Worm (Caenorhabditis elegans) whole organism, L3 larva: ENCODE data around the gene AH6.3.

Experiments used
- R02D3.7 ChIP-seq: fragments of 150-350 bp; optimal IDR thresholded peaks from 2 replicates; lab custom pipeline; 2014; ENCODE audit warnings: missing biosample characterization, missing genetic modification characterization
- aly-2 ChIP-seq: fragments of 150-350 bp; optimal IDR thresholded peaks from 2 replicates; lab custom pipeline; 2014; ENCODE audit warnings: missing biosample characterization, missing genetic modification characterization
- ama-1 ChIP-seq: fragments of 150-350 bp; optimal IDR thresholded peaks from 2 replicates; lab custom pipeline; 2018
- ceh-82 ChIP-seq: fragments of 150-350 bp; optimal IDR thresholded peaks from 2 replicates; lab custom pipeline; 2014; ENCODE audit warnings: missing biosample characterization, missing genetic modification characterization
- ceh-9 ChIP-seq: sonication (generic microtip); optimal IDR thresholded peaks from 2 replicates; lab custom pipeline; 2018; ENCODE audit warnings: missing biosample characterization, missing genetic modification characterization
- egl-27 ChIP-seq: sonication (generic microtip); optimal IDR thresholded peaks from 4 replicates; lab custom pipeline; 2017; ENCODE audit warnings: missing biosample characterization, missing genetic modification reagents, missing genetic modification characterization
- egl-5 ChIP-seq: fragments of 150-350 bp; optimal IDR thresholded peaks from 2 replicates; lab custom pipeline; 2017; ENCODE audit warnings: missing biosample characterization, missing genetic modification reagents, missing genetic modification characterization, inconsistent platforms
- elt-1 ChIP-seq: fragments of 150-350 bp; optimal IDR thresholded peaks from 2 replicates; lab custom pipeline; 2014; ENCODE audit warnings: missing biosample characterization, missing genetic modification characterization
- elt-2 ChIP-seq: sonication (generic microtip); optimal IDR thresholded peaks from 2 replicates; lab custom pipeline; 2016; ENCODE audit warnings: missing genetic modification reagents, mild to moderate bottlenecking, missing genetic modification characterization, missing compliant biosample characterization
- eor-1 ChIP-seq, 2 experiments: fragments of 150-350 bp; optimal IDR thresholded peaks; 2 replicates each; lab custom pipeline; 2014 to 2018; ENCODE audit warnings: missing biosample characterization in 2 of 2, missing genetic modification characterization in 2 of 2
- fkh-2 ChIP-seq: fragments of 150-350 bp; optimal IDR thresholded peaks from 2 replicates; lab custom pipeline; 2014; ENCODE audit warnings: missing biosample characterization, missing genetic modification reagents, missing genetic modification characterization
- hmg-11 ChIP-seq: sonication (generic microtip); optimal IDR thresholded peaks from 2 replicates; lab custom pipeline; 2016; ENCODE audit warnings: missing genetic modification characterization, missing compliant biosample characterization
- jun-1 ChIP-seq: fragments of 150-350 bp; optimal IDR thresholded peaks from 2 replicates; lab custom pipeline; 2014; ENCODE audit warnings: missing biosample characterization, missing genetic modification reagents, missing genetic modification characterization
- lin-39 ChIP-seq: fragments of 150-350 bp; optimal IDR thresholded peaks from 2 replicates; lab custom pipeline; 2018; ENCODE audit warnings: missing biosample characterization, missing genetic modification reagents, missing genetic modification characterization
- lsy-12 ChIP-seq: sonication (generic microtip); optimal IDR thresholded peaks from 2 replicates; lab custom pipeline; 2016; ENCODE audit warnings: mild to moderate bottlenecking, missing genetic modification characterization, missing compliant biosample characterization
- mdl-1 ChIP-seq: fragments of 150-350 bp; optimal IDR thresholded peaks from 2 replicates; lab custom pipeline; 2014; ENCODE audit warnings: missing biosample characterization, missing genetic modification characterization
- mml-1 ChIP-seq: fragments of 150-350 bp; sonication (generic microtip); optimal IDR thresholded peaks from 3 replicates; lab custom pipeline; 2014; ENCODE audit warnings: missing biosample characterization, missing genetic modification characterization
- nfya-1 ChIP-seq: sonication (generic microtip); optimal IDR thresholded peaks from 2 replicates; lab custom pipeline; 2017; ENCODE audit warnings: missing genetic modification characterization, mild to moderate bottlenecking, missing compliant biosample characterization, antibody characterized with exemption, moderate library complexity; ENCODE audit not compliant: insufficient read depth
- nhr-11 ChIP-seq: fragments of 150-350 bp; optimal IDR thresholded peaks from 2 replicates; lab custom pipeline; 2014; ENCODE audit warnings: missing biosample characterization, missing genetic modification characterization
- nhr-12 ChIP-seq: fragments of 150-350 bp; optimal IDR thresholded peaks from 2 replicates; lab custom pipeline; 2014; ENCODE audit warnings: missing biosample characterization, missing genetic modification characterization
- nhr-23 ChIP-seq: fragments of 150-350 bp; optimal IDR thresholded peaks from 2 replicates; lab custom pipeline; 2014; ENCODE audit warnings: missing biosample characterization, missing genetic modification reagents, missing genetic modification characterization
- nhr-237 ChIP-seq: fragments of 150-350 bp; optimal IDR thresholded peaks from 2 replicates; lab custom pipeline; 2014; ENCODE audit warnings: missing biosample characterization, missing genetic modification characterization
- nhr-28 ChIP-seq: fragments of 150-350 bp; optimal IDR thresholded peaks from 2 replicates; lab custom pipeline; 2014; ENCODE audit warnings: missing biosample characterization, missing genetic modification characterization
- nhr-43 ChIP-seq: sonication (generic microtip); optimal IDR thresholded peaks from 2 replicates; lab custom pipeline; 2016; ENCODE audit warnings: mild to moderate bottlenecking, missing genetic modification characterization, missing compliant biosample characterization; ENCODE audit not compliant: poor library complexity, severe bottlenecking
- nhr-67 ChIP-seq: fragments of 150-350 bp; optimal IDR thresholded peaks from 2 replicates; lab custom pipeline; 2014; ENCODE audit warnings: missing biosample characterization, missing genetic modification characterization
- nhr-76 ChIP-seq: fragments of 150-350 bp; sonication (generic microtip); optimal IDR thresholded peaks from 5 replicates; lab custom pipeline; 2014; ENCODE audit warnings: missing biosample characterization, missing genetic modification characterization
- nhr-77 ChIP-seq: fragments of 150-350 bp; optimal IDR thresholded peaks from 2 replicates; lab custom pipeline; 2014; ENCODE audit warnings: missing biosample characterization, missing genetic modification characterization
- pqm-1 ChIP-seq: fragments of 150-350 bp; optimal IDR thresholded peaks from 2 replicates; lab custom pipeline; 2017; ENCODE audit warnings: missing biosample characterization, missing genetic modification characterization, inconsistent platforms
- sea-2 ChIP-seq: fragments of 150-350 bp; sonication (generic microtip); optimal IDR thresholded peaks from 4 replicates; lab custom pipeline; 2014; ENCODE audit warnings: missing biosample characterization, missing genetic modification reagents, missing genetic modification characterization
- skn-1 ChIP-seq: fragments of 150-350 bp; optimal IDR thresholded peaks from 2 replicates; lab custom pipeline; 2014; ENCODE audit warnings: missing biosample characterization, missing genetic modification characterization
- tbx-2 ChIP-seq: sonication (generic microtip); optimal IDR thresholded peaks from 2 replicates; lab custom pipeline; 2016; ENCODE audit warnings: mild to moderate bottlenecking, missing genetic modification characterization, missing compliant biosample characterization
- unc-39 ChIP-seq: sonication (generic microtip); optimal IDR thresholded peaks from 4 replicates; lab custom pipeline; 2017; ENCODE audit warnings: missing biosample characterization, missing genetic modification characterization
- unc-62 ChIP-seq: fragments of 150-350 bp; sonication (generic microtip); optimal IDR thresholded peaks from 4 replicates; lab custom pipeline; 2014; ENCODE audit warnings: missing biosample characterization, missing genetic modification reagents, missing genetic modification characterization
- zag-1 ChIP-seq: fragments of 150-350 bp; optimal IDR thresholded peaks from 2 replicates; lab custom pipeline; 2014; ENCODE audit warnings: missing biosample characterization, missing genetic modification characterization
- ztf-11 ChIP-seq: fragments of 150-350 bp; optimal IDR thresholded peaks from 2 replicates; lab custom pipeline; 2014; ENCODE audit warnings: missing biosample characterization, missing genetic modification characterization

The AH6.3 gene

ce11 chrII:9532011-9532410, 13.2 kb downstream of the AH6.3 start, which contains the start of gene sra-9:
sra-9 (plus strand) TSS chrII:9532311.
- TF ChIP-seq nhr-67 (no peak), unc-39 (tag; lab: Kevin White, UChicago) (no peak), jun-1 (tag; lab: Kevin White, UChicago) (no peak), hmg-11 (tag; lab: Kevin White, UChicago) (no peak), mml-1 (tag; lab: Kevin White, UChicago) (no peak), lin-39 (tag; lab: Kevin White, UChicago) (no peak), mdl-1 (tag; lab: Kevin White, UChicago) (no peak), nhr-43 (tag; lab: Kevin White, UChicago) (no peak), egl-5 (tag; lab: Kevin White, UChicago) (no peak), eor-1 (tag; optimal IDR thresholded peaks at IDR 0.05; lab: Kevin White, UChicago) (no peak), lsy-12 (no peak)

ce11 chrII:9537429-9537828, 18.6 kb downstream of the AH6.3 start, which contains the start of gene sra-8:
sra-8 (plus strand) TSS chrII:9537729.
- TF ChIP-seq aly-2 (no peak), R02D3.7 (tag; lab: Kevin White, UChicago) (no peak), egl-5 (tag; lab: Kevin White, UChicago) (no peak), nhr-67 (no peak), ceh-9 (tag; lab: Kevin White, UChicago) (no peak), unc-62 (GFP tag; lab: Kevin White, UChicago) (no peak), ceh-82 (tag; lab: Kevin White, UChicago) (no peak), ztf-11 (tag; lab: Kevin White, UChicago) (no peak), skn-1 (tag; lab: Kevin White, UChicago) (no peak), nhr-77 (tag; lab: Kevin White, UChicago) (no peak), nhr-12 (tag; lab: Kevin White, UChicago) (no peak)
- TF ChIP-seq, all 47 proteins: peak for 0

- no peak for TF ChIP-seq hmg-11 (tag; lab: Kevin White, UChicago)
- TF ChIP-seq ceh-9 (tag; lab: Kevin White, UChicago), result no peak
- TF ChIP-seq ama-1 (lab: Kevin White, UChicago), result no peak
- TF ChIP-seq nhr-76 (tag; lab: Kevin White, UChicago), result no peak
- TF ChIP-seq fkh-2 (tag; lab: Kevin White, UChicago), result no peak
- no peak for TF ChIP-seq zag-1
- TF ChIP-seq pqm-1, result no peak
- no peak for TF ChIP-seq nhr-28
- no peak for TF ChIP-seq aly-2
- no peak for TF ChIP-seq nhr-237 (tag; lab: Kevin White, UChicago)
- no peak for TF ChIP-seq nfya-1
- no peak for TF ChIP-seq elt-1 (tag; lab: Kevin White, UChicago)
Measured at ce11 chrII:9540723-9541122, 21.9 kb downstream of the AH6.3 start, which contains the start of gene sra-3. sra-3 (minus strand) TSS chrII:9540823.

- TF ChIP-seq nhr-11 (tag; lab: Kevin White, UChicago) (no peak), jun-1 (tag; lab: Kevin White, UChicago) (no peak), ceh-9 (tag; lab: Kevin White, UChicago) (no peak), nhr-77 (tag; lab: Kevin White, UChicago) (no peak), nhr-23 (no peak), mdl-1 (tag; lab: Kevin White, UChicago) (no peak), pqm-1 (no peak), mml-1 (tag; lab: Kevin White, UChicago) (no peak), egl-27 (tag; lab: Kevin White, UChicago) (no peak), nhr-43 (tag; lab: Kevin White, UChicago) (no peak), sea-2 (GFP tag; lab: Kevin White, UChicago) (no peak), elt-2 (tag; lab: Kevin White, UChicago) (no peak), R02D3.7 (tag; lab: Kevin White, UChicago) (no peak), hmg-11 (tag; lab: Kevin White, UChicago) (no peak), nhr-67 (no peak), ceh-82 (tag; lab: Kevin White, UChicago) (no peak), ama-1 (lab: Kevin White, UChicago) (no peak), tbx-2 (tag; lab: Kevin White, UChicago) (no peak)
Measured at ce11 chrII:9542785-9543184, 23.9 kb downstream of the AH6.3 start, which contains the start of gene sra-4. sra-4 (minus strand) TSS chrII:9542885.
